Fruit fly (Drosophila melanogaster) whole organism, embryonic: ENCODE data around the gene CG3198.

Experiments used
- Aef1 ChIP-seq: fragments of 200-800 bp; sonication (Bioruptor generic); IDR thresholded peaks from 3 replicates; pipeline ENCODE4 v1.3.6; 2022; ENCODE audit warnings: missing biosample characterization, missing genetic modification characterization
- CG12219 ChIP-seq: fragments of 200-800 bp; sonication (Bioruptor generic); optimal IDR thresholded peaks from 3 replicates; lab custom pipeline; 2018; ENCODE audit warnings: missing biosample characterization, mild to moderate bottlenecking, missing genetic modification characterization
- CG12391 ChIP-seq: fragments of 200-800 bp; sonication (Bioruptor generic); optimal IDR thresholded peaks from 3 replicates; lab custom pipeline; 2018; ENCODE audit warnings: missing biosample characterization, mild to moderate bottlenecking, missing genetic modification characterization, moderate library complexity
- CG13775 ChIP-seq: fragments of 200-800 bp; sonication (Bioruptor generic); optimal IDR thresholded peaks from 3 replicates; lab custom pipeline; 2017; ENCODE audit warnings: missing biosample characterization, mild to moderate bottlenecking, missing genetic modification characterization
- CG15696 ChIP-seq: fragments of 200-800 bp; sonication (Bioruptor generic); optimal IDR thresholded peaks from 2 replicates; lab custom pipeline; 2019; ENCODE audit warnings: missing biosample characterization, mild to moderate bottlenecking, missing genetic modification characterization, moderate library complexity
- CG16863 ChIP-seq: fragments of 200-800 bp; sonication (Bioruptor generic); optimal IDR thresholded peaks from 3 replicates; lab custom pipeline; 2016; ENCODE audit warnings: missing biosample characterization, missing genetic modification characterization
- CG18764 ChIP-seq: fragments of 200-800 bp; sonication (Bioruptor generic); optimal IDR thresholded peaks from 3 replicates; lab custom pipeline; 2016; ENCODE audit warnings: missing biosample characterization, missing genetic modification characterization
- CG2875 ChIP-seq: fragments of 200-800 bp; sonication (Bioruptor generic); optimal IDR thresholded peaks from 2 replicates; lab custom pipeline; 2017; ENCODE audit warnings: missing biosample characterization, mild to moderate bottlenecking, missing genetic modification characterization, missing genetic modification reagents
- CG30403 ChIP-seq: fragments of 200-800 bp; sonication (Bioruptor generic); optimal IDR thresholded peaks from 3 replicates; lab custom pipeline; 2016; ENCODE audit warnings: missing biosample characterization, missing genetic modification characterization
- CG4617 ChIP-seq: fragments of 200-800 bp; sonication (Bioruptor generic); optimal IDR thresholded peaks from 3 replicates; lab custom pipeline; 2016; ENCODE audit warnings: missing biosample characterization, missing genetic modification characterization, borderline replicate concordance
- CG4730 ChIP-seq: fragments of 200-800 bp; sonication (Bioruptor generic); IDR thresholded peaks from 2 replicates; pipeline ENCODE4 v1.3.6; 2022; ENCODE audit warnings: missing biosample characterization, missing genetic modification characterization
- CG6689 ChIP-seq: fragments of 200-800 bp; sonication (Bioruptor generic); IDR thresholded peaks from 2 replicates; pipeline ENCODE4 v1.3.6; 2022; ENCODE audit warnings: missing biosample characterization, missing genetic modification characterization
- CG8359 ChIP-seq: fragments of 200-800 bp; sonication (Bioruptor generic); optimal IDR thresholded peaks from 2 replicates; lab custom pipeline; 2017; ENCODE audit warnings: missing biosample characterization, mild to moderate bottlenecking, missing genetic modification characterization, borderline replicate concordance
- CG9609 ChIP-seq: fragments of 200-800 bp; sonication (Bioruptor generic); optimal IDR thresholded peaks from 3 replicates; lab custom pipeline; 2016; ENCODE audit warnings: missing biosample characterization, missing genetic modification characterization
- CTCF ChIP-seq: fragments of 200-800 bp; sonication (Bioruptor generic); optimal IDR thresholded peaks from 2 replicates; lab custom pipeline; 2017; ENCODE audit warnings: missing biosample characterization, mild to moderate bottlenecking, missing genetic modification characterization, moderate library complexity
- CoRest ChIP-seq: fragments of 200-800 bp; sonication (Bioruptor generic); optimal IDR thresholded peaks from 3 replicates; lab custom pipeline; 2018; ENCODE audit warnings: missing biosample characterization, mild to moderate bottlenecking, missing genetic modification characterization, moderate library complexity
- Dad ChIP-seq: fragments of 200-800 bp; sonication (Bioruptor generic); optimal IDR thresholded peaks from 3 replicates; lab custom pipeline; 2016; ENCODE audit warnings: missing biosample characterization, missing genetic modification characterization
- Dbx ChIP-seq: fragments of 200-800 bp; sonication (Bioruptor generic); IDR thresholded peaks from 3 replicates; pipeline ENCODE4 v1.3.6; 2022; ENCODE audit warnings: missing biosample characterization, missing genetic modification characterization
- Doc3 ChIP-seq: fragments of 200-800 bp; sonication (Bioruptor generic); IDR thresholded peaks from 3 replicates; pipeline ENCODE4 v1.3.6; 2022; ENCODE audit warnings: missing biosample characterization, missing genetic modification characterization; ENCODE audit not compliant: partially characterized antibody
- ERR ChIP-seq: fragments of 200-800 bp; sonication (Bioruptor generic); optimal IDR thresholded peaks from 2 replicates; lab custom pipeline; 2016; ENCODE audit warnings: missing biosample characterization, missing genetic modification characterization
- HLH4C ChIP-seq: fragments of 200-800 bp; sonication (Bioruptor generic); IDR thresholded peaks from 3 replicates; pipeline ENCODE4 v1.3.6; 2022; ENCODE audit warnings: missing biosample characterization, missing genetic modification characterization; ENCODE audit not compliant: partially characterized antibody
- HLHmδ ChIP-seq: fragments of 200-800 bp; sonication (Bioruptor generic); optimal IDR thresholded peaks from 2 replicates; lab custom pipeline; 2018; ENCODE audit warnings: missing biosample characterization, mild to moderate bottlenecking, missing genetic modification characterization, moderate library complexity
- Hmx ChIP-seq: fragments of 200-800 bp; sonication (Bioruptor generic); optimal IDR thresholded peaks from 2 replicates; lab custom pipeline; 2016; ENCODE audit warnings: missing biosample characterization, missing genetic modification characterization
- MESR4 ChIP-seq: fragments of 200-800 bp; sonication (Bioruptor generic); optimal IDR thresholded peaks from 2 replicates; lab custom pipeline; 2018; ENCODE audit warnings: missing biosample characterization, mild to moderate bottlenecking, missing genetic modification characterization, moderate library complexity
- Nf-YA ChIP-seq: fragments of 200-800 bp; sonication (Bioruptor generic); IDR thresholded peaks from 2 replicates; pipeline ENCODE4 v1.3.6; 2022; ENCODE audit warnings: missing biosample characterization, missing genetic modification characterization
- Nf-YB ChIP-seq: fragments of 200-800 bp; sonication (Bioruptor generic); optimal IDR thresholded peaks from 3 replicates; lab custom pipeline; 2019; ENCODE audit warnings: missing biosample characterization, mild to moderate bottlenecking, missing genetic modification characterization, moderate library complexity
- Oaz ChIP-seq: fragments of 200-800 bp; sonication (Bioruptor generic); IDR thresholded peaks from 2 replicates; pipeline ENCODE4 v1.3.6; 2022; ENCODE audit warnings: missing biosample characterization, missing genetic modification characterization
- Opbp ChIP-seq: fragments of 200-800 bp; sonication (Bioruptor generic); IDR thresholded peaks from 3 replicates; pipeline ENCODE4 v1.3.6; 2022; ENCODE audit warnings: missing biosample characterization, missing genetic modification characterization; ENCODE audit not compliant: partially characterized antibody
- Optix ChIP-seq: fragments of 200-800 bp; sonication (Bioruptor generic); IDR thresholded peaks from 3 replicates; pipeline ENCODE4 v1.3.6; 2022; ENCODE audit warnings: missing biosample characterization, missing genetic modification characterization
- Pdp1 ChIP-seq, 2 experiments: fragments of 200-800 bp; sonication (Bioruptor generic); optimal IDR thresholded peaks; 3 replicates each; lab custom pipeline; 2016; ENCODE audit warnings: missing biosample characterization in 2 of 2, missing genetic modification characterization in 2 of 2, mild to moderate bottlenecking in 1 of 2, moderate library complexity in 1 of 2
- Rx ChIP-seq: fragments of 200-800 bp; sonication (Bioruptor generic); IDR thresholded peaks from 2 replicates; pipeline ENCODE4 v1.3.6; 2022; ENCODE audit warnings: missing biosample characterization, missing genetic modification characterization
- Sry-δ ChIP-seq: fragments of 200-800 bp; sonication (Bioruptor generic); optimal IDR thresholded peaks from 2 replicates; lab custom pipeline; 2016; ENCODE audit warnings: missing biosample characterization, missing genetic modification characterization
- TFAM ChIP-seq: fragments of 200-800 bp; sonication (Bioruptor generic); optimal IDR thresholded peaks from 2 replicates; lab custom pipeline; 2017; ENCODE audit warnings: missing biosample characterization, missing genetic modification characterization, inconsistent platforms
- fru ChIP-seq: fragments of >200 bp; optimal IDR thresholded peaks from 2 replicates; lab custom pipeline; 2017
- grn ChIP-seq: fragments of 200-800 bp; sonication (Bioruptor generic); optimal IDR thresholded peaks from 3 replicates; lab custom pipeline; 2017; ENCODE audit warnings: missing biosample characterization, missing genetic modification characterization
- hth ChIP-seq: fragments of >200 bp; optimal IDR thresholded peaks from 2 replicates; lab custom pipeline; 2017; ENCODE audit warnings: inconsistent platforms
- jigr1 ChIP-seq: fragments of 200-800 bp; sonication (Bioruptor generic); IDR thresholded peaks from 3 replicates; pipeline ENCODE4 v1.3.6; 2022; ENCODE audit warnings: missing biosample characterization, missing genetic modification characterization
- nau ChIP-seq: fragments of 200-800 bp; sonication (Bioruptor generic); optimal IDR thresholded peaks from 3 replicates; lab custom pipeline; 2017; ENCODE audit warnings: missing biosample characterization, mild to moderate bottlenecking, missing genetic modification characterization, missing genetic modification reagents
- oc ChIP-seq: fragments of 200-800 bp; sonication (Bioruptor generic); optimal IDR thresholded peaks from 2 replicates; lab custom pipeline; 2018; ENCODE audit warnings: missing biosample characterization, mild to moderate bottlenecking, missing genetic modification characterization, moderate library complexity
- pb ChIP-seq: fragments of 200-800 bp; sonication (Bioruptor generic); optimal IDR thresholded peaks from 3 replicates; lab custom pipeline; 2016; ENCODE audit warnings: missing biosample characterization, missing genetic modification characterization
- pzg ChIP-seq: fragments of 200-800 bp; sonication (Bioruptor generic); optimal IDR thresholded peaks from 3 replicates; lab custom pipeline; 2018; ENCODE audit warnings: missing biosample characterization, mild to moderate bottlenecking, missing genetic modification characterization, moderate library complexity
- sens ChIP-seq: fragments of 200-800 bp; sonication (Bioruptor generic); peaks from one replicate; lab custom pipeline; 2016; ENCODE audit warnings: missing biosample characterization, missing genetic modification characterization
- sna ChIP-seq: fragments of 200-800 bp; sonication (Bioruptor generic); IDR thresholded peaks from 2 replicates; pipeline ENCODE4 v1.3.6; 2022; ENCODE audit warnings: missing biosample characterization, missing genetic modification characterization; ENCODE audit not compliant: partially characterized antibody
- sob ChIP-seq: fragments of 200-800 bp; sonication (Bioruptor generic); IDR thresholded peaks from 2 replicates; pipeline ENCODE4 v1.3.6; 2022; ENCODE audit warnings: missing biosample characterization, missing genetic modification characterization
- tio ChIP-seq: fragments of 200-800 bp; sonication (Bioruptor generic); optimal IDR thresholded peaks from 2 replicates; lab custom pipeline; 2017; ENCODE audit warnings: missing biosample characterization, missing genetic modification characterization, inconsistent platforms
- tna ChIP-seq: fragments of 200-800 bp; sonication (Bioruptor generic); IDR thresholded peaks from 2 replicates; pipeline ENCODE4 v1.3.6; 2022; ENCODE audit warnings: missing biosample characterization, missing genetic modification characterization; ENCODE audit not compliant: partially characterized antibody
- wdn ChIP-seq: fragments of 200-800 bp; sonication (Bioruptor generic); IDR thresholded peaks from 2 replicates; pipeline ENCODE4 v1.3.6; 2022; ENCODE audit warnings: missing biosample characterization, missing genetic modification characterization
- z ChIP-seq: fragments of 200-800 bp; sonication (Bioruptor generic); IDR thresholded peaks from 3 replicates; pipeline ENCODE4 v1.3.6; 2022; ENCODE audit warnings: missing biosample characterization, missing genetic modification characterization
- zen2 ChIP-seq: fragments of 200-800 bp; sonication (Bioruptor generic); IDR thresholded peaks from 3 replicates; pipeline ENCODE4 v1.3.6; 2022; ENCODE audit warnings: missing biosample characterization, missing genetic modification characterization; ENCODE audit not compliant: partially characterized antibody
- zfh2 ChIP-seq: fragments of 200-800 bp; sonication (Bioruptor generic); optimal IDR thresholded peaks from 2 replicates; lab custom pipeline; 2016; ENCODE audit warnings: missing biosample characterization, missing genetic modification characterization

Gene CG3198

DNA sequence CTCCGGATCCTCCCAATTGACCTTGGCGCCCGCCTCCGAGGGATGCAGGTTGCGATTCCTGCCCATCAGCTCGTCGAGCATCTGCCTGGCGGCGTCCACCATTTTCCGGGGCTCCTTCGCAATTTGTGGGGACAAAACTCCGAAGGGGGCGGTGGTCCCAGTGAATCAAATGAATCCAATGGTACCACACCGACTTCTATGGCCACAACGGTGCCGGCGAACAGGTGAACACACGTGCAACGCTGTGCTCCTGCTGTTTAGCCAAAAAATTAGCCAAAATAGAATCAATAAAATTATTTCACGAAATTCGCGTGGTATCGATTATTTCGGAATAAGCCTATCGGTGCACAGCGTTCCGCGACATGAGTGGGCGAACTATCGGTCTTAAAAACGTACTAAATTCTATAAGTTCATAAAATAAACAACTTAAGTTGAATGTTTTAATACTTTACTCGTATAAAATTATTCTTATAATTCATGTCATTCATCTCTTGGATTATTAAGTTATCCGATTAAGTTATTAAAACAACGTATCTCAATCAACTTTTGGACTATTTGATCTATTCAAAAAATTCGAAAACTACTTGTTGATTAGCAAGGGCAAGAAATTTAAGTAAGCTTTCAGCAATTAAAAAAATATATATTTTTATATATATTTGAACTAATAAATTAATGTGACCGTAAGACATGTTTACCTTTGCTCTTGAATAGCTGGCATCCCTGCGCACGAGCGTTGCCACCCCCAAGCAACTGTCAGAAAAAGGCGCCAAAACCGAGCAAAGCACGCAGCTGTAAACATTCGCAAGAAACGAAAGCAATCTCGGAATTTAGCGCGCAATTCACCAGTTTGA is at the start of gene CG3198, which contains the start of gene Mcm6:
CG3198 (minus strand) TSS at position 337 of the 851 bp plus-strand sequence.
Mcm6 (plus strand) TSS at position 751 of the 851 bp plus-strand sequence.
- TF ChIP-seq CG4617 (GFP tag; lab: Kevin White, UChicago) = peak; percentile 4
- 0 out of 2 replicates have a peak, but pooled peaks have one; percentile 42 for TF ChIP-seq tna (GFP tag; lab: Robert Waterston, UW)
- TF ChIP-seq Rx (GFP tag; lab: Robert Waterston, UW) = no peak
- peak; percentile 48; the same call in 1 of the 3 replicates for TF ChIP-seq zen2 (GFP tag; lab: Robert Waterston, UW)
- no peak for TF ChIP-seq pb (GFP tag; lab: Kevin White, UChicago)
- no peak for TF ChIP-seq wdn
- no peak for TF ChIP-seq Dbx (GFP tag; lab: Robert Waterston, UW)
- TF ChIP-seq CG6689 (GFP tag; lab: Robert Waterston, UW) = 0 out of 2 replicates have a peak, but pooled peaks have one; percentile 16
- no peak for TF ChIP-seq zfh2
- TF ChIP-seq ERR = no peak
- TF ChIP-seq HLH4C (GFP tag; lab: Robert Waterston, UW) = peak; percentile 76
- no peak for TF ChIP-seq jigr1 (GFP tag; lab: Robert Waterston, UW)
- peak; percentile 81 for TF ChIP-seq MESR4 (GFP tag; lab: Kevin White, UChicago)
- TF ChIP-seq CG18764 (GFP tag; lab: Kevin White, UChicago) = no peak
- TF ChIP-seq CG9609 (GFP tag; lab: Kevin White, UChicago) = no peak
- no peak for TF ChIP-seq tio
- no peak for TF ChIP-seq TFAM (GFP tag; lab: Kevin White, UChicago)
- TF ChIP-seq oc (tag; lab: Kevin White, UChicago) = no peak
- no peak for TF ChIP-seq Hmx (GFP tag; lab: Kevin White, UChicago)
- no peak for TF ChIP-seq fru (lab: Kevin White, UChicago)
- TF ChIP-seq CG8359 (GFP tag; lab: Kevin White, UChicago) = no peak
- TF ChIP-seq CG12219 (GFP tag; lab: Kevin White, UChicago) = no peak
- no peak for TF ChIP-seq CG2875 (GFP tag; lab: Kevin White, UChicago)
- TF ChIP-seq Nf-YA (GFP tag; lab: Robert Waterston, UW) = 0 out of 2 replicates have a peak, but pooled peaks have one; percentile 17
- peak; percentile 29 for TF ChIP-seq CG12391 (tag; lab: Kevin White, UChicago)
- TF ChIP-seq sna (GFP tag; lab: Robert Waterston, UW) = peak; percentile 62
- TF ChIP-seq Pdp1 (GFP tag; optimal IDR thresholded peaks at IDR 0.05; lab: Kevin White, UChicago) = no peak
- no peak for TF ChIP-seq Nf-YB (GFP tag; lab: Kevin White, UChicago)
- no peak for TF ChIP-seq Aef1 (GFP tag; lab: Robert Waterston, UW)
- no peak for TF ChIP-seq CTCF (GFP tag; lab: Kevin White, UChicago)
- TF ChIP-seq z (GFP tag; lab: Robert Waterston, UW) = no peak
- TF ChIP-seq sens (GFP tag; lab: Kevin White, UChicago) = peak; percentile 42
- no peak for TF ChIP-seq nau (GFP tag; lab: Kevin White, UChicago)
- no peak for TF ChIP-seq hth
- TF ChIP-seq sob = no peak
- TF ChIP-seq HLHmδ (GFP tag; lab: Kevin White, UChicago) = no peak
- peak; percentile 1 for TF ChIP-seq CG13775 (GFP tag; lab: Kevin White, UChicago)
- no peak for TF ChIP-seq grn (GFP tag; lab: Kevin White, UChicago)
- no peak for TF ChIP-seq CG4730 (GFP tag; lab: Robert Waterston, UW)
- TF ChIP-seq pzg (GFP tag; lab: Kevin White, UChicago) = peak; percentile 48
- TF ChIP-seq CG15696 (tag; lab: Kevin White, UChicago) = no peak
- TF ChIP-seq Oaz (GFP tag; lab: Robert Waterston, UW) = no peak
- TF ChIP-seq Doc3 (GFP tag; lab: Robert Waterston, UW) = peak; percentile 59
- peak; percentile 42 for TF ChIP-seq CoRest (tag; lab: Kevin White, UChicago)
- TF ChIP-seq CG30403 (GFP tag; lab: Kevin White, UChicago) = peak; percentile 11
- peak; percentile 15 for TF ChIP-seq Sry-δ (GFP tag; lab: Kevin White, UChicago)
- 0 out of 3 replicates have a peak, but pooled peaks have one; percentile 40 for TF ChIP-seq Opbp (GFP tag; lab: Robert Waterston, UW)
- no peak for TF ChIP-seq Dad
- TF ChIP-seq Optix (GFP tag; lab: Robert Waterston, UW) = no peak
- TF ChIP-seq CG16863 (GFP tag; lab: Kevin White, UChicago) = no peak
